Fruit fly (Drosophila melanogaster): ENCODE measurements around the gene IFT57.

The IFT57 gene

DNA sequence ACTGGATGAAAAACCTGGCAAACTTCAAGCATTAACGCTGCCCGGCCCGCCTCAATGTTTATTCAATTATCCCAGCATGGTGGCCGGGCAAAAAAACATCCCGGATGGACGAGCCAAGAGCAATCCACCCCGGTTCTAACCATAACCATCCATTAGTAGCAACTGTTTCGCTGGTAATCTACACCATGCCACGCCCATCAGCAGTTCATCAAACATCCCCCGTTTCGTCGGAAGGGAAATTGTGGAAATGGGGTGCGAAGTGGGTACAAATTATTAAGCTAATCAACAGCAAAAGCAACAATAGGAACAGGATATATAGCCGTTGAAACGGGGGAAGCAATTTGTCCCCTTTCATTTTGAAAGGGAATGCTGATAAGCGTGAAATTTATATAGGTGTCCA lies 40.9 kb downstream of the IFT57 start (continued):
- TF ChIP-seq CG3065 (GFP tag; optimal IDR thresholded peaks at IDR 0.05) = peak; percentile 24
- TF ChIP-seq Hr78 (GFP tag; optimal IDR thresholded peaks at IDR 0.05) = no peak
- peak; percentile 10 for TF ChIP-seq pros (GFP tag; optimal IDR thresholded peaks at IDR 0.05)
- no peak for TF ChIP-seq CG17829 (tag; optimal IDR thresholded peaks at IDR 0.05)

DNA sequence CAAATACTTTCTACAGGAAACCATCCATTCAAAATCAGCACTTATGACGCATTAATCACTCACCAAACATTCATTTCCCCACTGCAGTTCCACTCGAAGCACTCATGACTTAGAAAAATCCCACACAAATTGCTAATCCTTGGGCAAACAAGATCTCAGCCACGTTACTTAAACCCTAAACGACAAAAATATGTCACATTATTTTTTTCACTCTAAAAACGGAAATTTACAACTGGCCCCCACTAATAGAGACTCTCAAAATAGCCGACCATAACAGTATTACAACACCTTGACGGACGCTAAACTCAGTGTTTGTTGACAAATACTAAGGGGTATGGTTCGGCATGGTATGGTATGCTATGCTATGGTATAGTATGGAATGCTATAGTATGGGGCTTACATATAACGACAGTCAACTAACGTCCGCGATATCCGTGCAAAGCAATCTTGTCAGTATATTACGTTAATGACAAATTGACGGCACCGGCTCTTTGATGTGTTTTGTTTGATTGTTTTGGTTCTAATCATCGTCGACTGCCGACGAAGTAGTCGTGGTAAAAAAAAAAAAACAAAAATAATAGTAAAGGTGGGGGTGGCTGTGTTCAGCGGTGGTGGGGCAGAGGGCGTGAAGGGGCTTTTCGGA lies 42.1 kb downstream of the IFT57 start:
- 0 out of 3 replicates have a peak, but pooled peaks have one; percentile 7 for TF ChIP-seq CG2199 (GFP tag; IDR thresholded peaks at IDR 0.05)
- no peak for TF ChIP-seq Stat92E (GFP tag; optimal IDR thresholded peaks at IDR 0.05)
- TF ChIP-seq CG8290 (GFP tag; optimal IDR thresholded peaks at IDR 0.05) = no peak
- TF ChIP-seq CG8290 (tag; optimal IDR thresholded peaks at IDR 0.05) = peak in 1 of 2 experiments; percentile 20
- peak; percentile 33 for TF ChIP-seq mirr (GFP tag; optimal IDR thresholded peaks at IDR 0.05)
- peak; percentile 10 for TF ChIP-seq CG1603 (tag; optimal IDR thresholded peaks at IDR 0.05)
- peak; percentile 69 for TF ChIP-seq sens (GFP tag)
- TF ChIP-seq CG17359 (tag; optimal IDR thresholded peaks at IDR 0.05) = peak; percentile 36
- TF ChIP-seq CG14860 (GFP tag; IDR thresholded peaks at IDR 0.05; ENCODE audit: partially characterized antibody) = no peak
- no peak for TF ChIP-seq CG18599 (GFP tag; optimal IDR thresholded peaks at IDR 0.05)
- TF ChIP-seq Med (GFP tag) = peak; percentile 66
- peak; percentile 5 for TF ChIP-seq grau (tag; optimal IDR thresholded peaks at IDR 0.05)
- TF ChIP-seq exex (tag; optimal IDR thresholded peaks at IDR 0.05) = peak; percentile 46
- peak; percentile 29 for TF ChIP-seq CG17568 (GFP tag; optimal IDR thresholded peaks at IDR 0.05)
- 0 out of 3 replicates have a peak, but pooled peaks have one; percentile 28 for TF ChIP-seq otp (GFP tag; IDR thresholded peaks at IDR 0.05)
- TF ChIP-seq eve (GFP tag; optimal IDR thresholded peaks at IDR 0.05) = peak in 1 of 2 experiments; percentile 60
- TF ChIP-seq Pdp1 (GFP tag; optimal IDR thresholded peaks at IDR 0.05) = peak in 1 of 2 experiments; percentile 66
- peak; percentile 2 for TF ChIP-seq PHDP (tag; optimal IDR thresholded peaks at IDR 0.05)
- TF ChIP-seq pnt (GFP tag; optimal IDR thresholded peaks at IDR 0.05) = no peak
- TF ChIP-seq z (GFP tag; IDR thresholded peaks at IDR 0.05) = peak; percentile 56; the same call in 1 of the 3 replicates
- peak; percentile 82 for TF ChIP-seq CG8281 (tag; optimal IDR thresholded peaks at IDR 0.05)
- peak; percentile 32 for TF ChIP-seq CG7987 (GFP tag; optimal IDR thresholded peaks at IDR 0.05)
- no peak for TF ChIP-seq wek (GFP tag; optimal IDR thresholded peaks at IDR 0.05)
- TF ChIP-seq sd (tag; optimal IDR thresholded peaks at IDR 0.05) = peak; percentile 66
- TF ChIP-seq esg (GFP tag; conservative IDR thresholded peaks at IDR 0.05) = no peak
- peak; percentile 16 for TF ChIP-seq salm (tag; optimal IDR thresholded peaks at IDR 0.05)
- TF ChIP-seq CG32772 (GFP tag; IDR thresholded peaks at IDR 0.05) = peak; percentile 40
- TF ChIP-seq odd (GFP tag; optimal IDR thresholded peaks at IDR 0.05) = peak; percentile 3
- no peak for TF ChIP-seq Mrtf (GFP tag; IDR thresholded peaks at IDR 0.05)
- TF ChIP-seq pan (optimal IDR thresholded peaks at IDR 0.05) = no peak
- TF ChIP-seq pan (GFP tag; optimal IDR thresholded peaks at IDR 0.05 in 1 of 2, IDR thresholded peaks at IDR 0.05 in 1 of 2) = peak in 1 of 2 experiments; percentile 61

DNA sequence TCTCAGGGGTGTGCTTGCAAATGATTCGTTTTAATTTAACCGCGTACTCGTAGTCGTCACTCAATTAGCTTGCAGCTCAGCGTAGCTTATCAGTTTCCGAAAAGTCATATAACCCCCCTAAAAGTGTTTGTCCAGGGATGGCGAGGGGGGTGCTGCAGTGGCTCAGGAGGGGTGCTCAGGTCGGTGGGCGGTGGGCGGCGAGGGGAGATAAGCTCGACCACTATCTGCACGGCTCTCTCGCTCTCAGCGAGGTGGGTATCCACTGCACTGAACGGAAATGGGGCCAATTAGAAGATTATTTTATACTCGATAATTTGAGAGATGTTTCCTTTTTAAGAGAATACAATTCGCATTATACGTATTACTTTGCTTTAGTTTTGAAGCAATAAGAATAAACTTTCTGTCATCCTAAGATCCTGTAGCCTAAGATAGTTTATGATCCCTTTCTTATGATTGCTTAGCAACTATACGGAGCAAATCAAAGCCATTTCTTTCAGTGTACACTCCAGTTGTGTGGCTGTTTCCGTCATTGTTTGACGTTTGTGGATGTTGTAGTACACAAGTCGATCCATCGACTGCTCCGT lies 42.7 kb downstream of the IFT57 start:
- TF ChIP-seq dan (GFP tag; IDR thresholded peaks at IDR 0.05) (no peak), otp (GFP tag; IDR thresholded peaks at IDR 0.05) (0 out of 3 replicates have a peak, but pooled peaks have one; percentile 13), amos (GFP tag; IDR thresholded peaks at IDR 0.05; ENCODE audit: partially characterized antibody) (no peak), insv (GFP tag; optimal IDR thresholded peaks at IDR 0.05) (no peak), D19A (tag; optimal IDR thresholded peaks at IDR 0.05) (peak; percentile 62), slou (GFP tag; optimal IDR thresholded peaks at IDR 0.05) (no peak), CG2202 (tag; optimal IDR thresholded peaks at IDR 0.05) (peak; percentile 44), CG16779 (GFP tag; IDR thresholded peaks at IDR 0.05) (no peak), Hr78 (GFP tag; optimal IDR thresholded peaks at IDR 0.05) (no peak), CG14710 (tag; optimal IDR thresholded peaks at IDR 0.05) (peak; percentile 57), Eip74EF (GFP tag; optimal IDR thresholded peaks at IDR 0.05) (peak in 1 of 2 experiments; percentile 55), NC2β (GFP tag; optimal IDR thresholded peaks at IDR 0.05) (no peak), CG6272 (GFP tag; IDR thresholded peaks at IDR 0.05) (peak; percentile 28; the same call in 1 of the 2 replicates), Lim3 (GFP tag; IDR thresholded peaks at IDR 0.05) (no peak)
